Worm (Caenorhabditis elegans): ENCODE results near the gene unc-26.

unc-26 gene

DNA sequence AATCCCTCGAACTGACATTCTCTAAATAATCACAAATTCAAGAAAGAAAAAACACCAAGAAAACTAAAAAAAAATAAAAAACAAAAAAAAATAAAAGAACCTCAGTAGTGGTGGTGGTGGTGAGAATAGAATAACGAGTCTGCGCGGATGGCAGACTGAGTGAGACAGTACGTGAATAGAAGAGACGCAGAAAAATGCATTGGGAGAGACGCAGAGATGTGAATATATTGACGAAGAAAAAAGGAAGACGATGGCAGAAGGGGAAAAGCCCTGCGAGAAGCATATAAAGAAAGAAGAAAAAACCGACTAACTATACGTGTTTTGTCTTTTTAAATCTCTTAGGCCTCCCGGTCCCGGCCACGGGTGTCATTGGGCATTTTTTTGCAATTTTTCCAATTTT lies at the start of gene unc-26:
TSS of gene unc-26 (minus strand) at position 23 of the 400 bp plus-strand sequence.
- TF ChIP-seq ztf-23 (GFP tag; IDR thresholded peaks at IDR 0.05) (no peak), flt-1 (GFP tag; IDR thresholded peaks at IDR 0.05) (0 out of 2 replicates have a peak, but pooled peaks have one; percentile 32)

ce11 chrIV:13319886-13320650 lies 47.8 kb upstream of the unc-26 start:
- TF ChIP-seq ref-1 (GFP tag; conservative IDR thresholded peaks at IDR 0.05), result no peak
- no peak for TF ChIP-seq T22C8.4 (GFP tag; IDR thresholded peaks at IDR 0.05)
- TF ChIP-seq cog-1 (tag; optimal IDR thresholded peaks at IDR 0.05), result no peak
- no peak for TF ChIP-seq ztf-23 (GFP tag; IDR thresholded peaks at IDR 0.05)
- no peak for TF ChIP-seq flt-1 (GFP tag; IDR thresholded peaks at IDR 0.05)
- no peak for TF ChIP-seq tab-1 (GFP tag; IDR thresholded peaks at IDR 0.05)
- TF ChIP-seq klf-2 (GFP tag; conservative IDR thresholded peaks at IDR 0.05), result no peak
- TF ChIP-seq ztf-29 (GFP tag; IDR thresholded peaks at IDR 0.05), result no peak
- TF ChIP-seq med-1 (GFP tag; optimal IDR thresholded peaks at IDR 0.05; ENCODE audit: insufficient read depth), result no peak

DNA sequence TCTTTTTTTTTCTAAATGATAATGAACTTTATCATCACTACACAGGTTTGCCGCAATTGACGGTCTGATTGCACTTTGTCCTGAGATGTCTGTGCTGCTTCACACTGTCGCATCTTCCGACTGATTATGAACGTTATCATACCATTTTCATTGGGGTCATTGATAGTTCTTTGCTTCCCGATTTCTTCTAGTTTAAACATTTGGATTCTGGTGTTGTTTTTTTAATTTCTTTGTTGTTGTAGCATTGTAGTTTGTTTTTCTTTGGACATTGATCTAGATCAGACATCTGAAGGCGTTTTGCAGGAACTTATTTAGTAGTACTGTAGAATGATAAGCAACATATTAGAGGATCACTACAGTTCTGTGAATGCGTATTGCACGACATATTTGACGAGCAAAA lies 46.5 kb upstream of the unc-26 start:
- TF ChIP-seq cog-1 (tag; optimal IDR thresholded peaks at IDR 0.05), result no peak
- no peak for TF ChIP-seq ztf-29 (GFP tag; IDR thresholded peaks at IDR 0.05)
- TF ChIP-seq ztf-23 (GFP tag; IDR thresholded peaks at IDR 0.05), result no peak
- TF ChIP-seq flt-1 (GFP tag; IDR thresholded peaks at IDR 0.05), result no peak
- no peak for TF ChIP-seq tab-1 (GFP tag; IDR thresholded peaks at IDR 0.05)
- TF ChIP-seq klf-2 (GFP tag; conservative IDR thresholded peaks at IDR 0.05), result no peak
- TF ChIP-seq med-1 (GFP tag; optimal IDR thresholded peaks at IDR 0.05; ENCODE audit: insufficient read depth), result no peak
- TF ChIP-seq T22C8.4 (GFP tag; IDR thresholded peaks at IDR 0.05), result no peak
- TF ChIP-seq ref-1 (GFP tag; conservative IDR thresholded peaks at IDR 0.05), result no peak

ce11 chrIV:13315344-13315743 lies 43.0 kb upstream of the unc-26 start, which contains the start of gene fat-1:
Gene fat-1 (plus strand): TSS chrIV:13315644.
- no peak for TF ChIP-seq flt-1 (GFP tag; IDR thresholded peaks at IDR 0.05)
- no peak for TF ChIP-seq cog-1 (tag; optimal IDR thresholded peaks at IDR 0.05)
- TF ChIP-seq ztf-29 (GFP tag; IDR thresholded peaks at IDR 0.05), result no peak
- TF ChIP-seq ref-1 (GFP tag; conservative IDR thresholded peaks at IDR 0.05), result no peak
- TF ChIP-seq klf-2 (GFP tag; conservative IDR thresholded peaks at IDR 0.05), result no peak
- TF ChIP-seq med-1 (GFP tag; optimal IDR thresholded peaks at IDR 0.05; ENCODE audit: insufficient read depth), result no peak
- no peak for TF ChIP-seq ztf-23 (GFP tag; IDR thresholded peaks at IDR 0.05)
- no peak for TF ChIP-seq tab-1 (GFP tag; IDR thresholded peaks at IDR 0.05)
- TF ChIP-seq T22C8.4 (GFP tag; IDR thresholded peaks at IDR 0.05), result no peak

DNA sequence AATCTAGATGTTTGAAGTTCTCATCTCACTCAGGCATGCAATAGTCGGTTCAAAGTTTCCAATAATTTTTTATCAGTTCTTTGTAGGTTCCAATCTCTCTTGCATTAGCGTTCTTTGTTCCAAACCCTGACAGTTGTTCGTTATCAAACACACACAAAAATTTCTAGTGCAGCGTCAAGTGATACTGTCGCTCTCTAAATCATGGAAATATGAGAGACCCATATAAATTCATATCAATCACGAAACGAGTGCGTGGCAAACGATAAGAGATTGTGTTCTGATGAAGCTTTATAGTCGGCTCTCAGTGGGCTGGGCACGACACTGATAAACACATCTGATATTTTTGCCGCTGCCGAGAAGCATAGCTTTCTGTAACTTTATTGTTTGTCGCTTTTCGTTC lies 41.9 kb upstream of the unc-26 start:
- TF ChIP-seq tab-1 (GFP tag; IDR thresholded peaks at IDR 0.05) (no peak), med-1 (GFP tag; optimal IDR thresholded peaks at IDR 0.05; ENCODE audit: insufficient read depth) (no peak), ztf-29 (GFP tag; IDR thresholded peaks at IDR 0.05) (no peak), klf-2 (GFP tag; conservative IDR thresholded peaks at IDR 0.05) (no peak), cog-1 (tag; optimal IDR thresholded peaks at IDR 0.05) (no peak), ref-1 (GFP tag; conservative IDR thresholded peaks at IDR 0.05) (no peak), T22C8.4 (GFP tag; IDR thresholded peaks at IDR 0.05) (no peak), flt-1 (GFP tag; IDR thresholded peaks at IDR 0.05) (no peak)

DNA sequence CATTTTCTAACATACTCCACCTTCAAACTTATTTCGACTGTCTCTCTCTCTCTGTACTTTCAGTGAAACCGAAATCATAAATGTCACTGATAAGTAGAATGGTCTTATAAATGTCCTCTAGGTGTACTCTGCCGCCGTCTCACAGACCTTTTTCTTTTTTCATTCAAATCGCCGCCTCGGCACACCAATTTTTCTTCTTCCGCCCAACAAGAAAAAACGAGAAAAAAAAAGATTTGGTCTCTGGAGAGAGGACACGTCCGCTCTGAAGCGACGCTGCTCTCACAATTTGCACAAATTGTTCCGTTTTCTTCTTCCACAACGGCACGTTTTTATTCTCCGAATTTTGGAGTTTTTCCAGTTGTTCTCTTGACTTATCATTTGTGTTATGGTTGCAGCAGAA lies 40.8 kb upstream of the unc-26 start:
- TF ChIP-seq cog-1 (tag; optimal IDR thresholded peaks at IDR 0.05), result no peak
- no peak for TF ChIP-seq ztf-29 (GFP tag; IDR thresholded peaks at IDR 0.05)
- no peak for TF ChIP-seq flt-1 (GFP tag; IDR thresholded peaks at IDR 0.05)
- TF ChIP-seq med-1 (GFP tag; optimal IDR thresholded peaks at IDR 0.05; ENCODE audit: insufficient read depth), result no peak
- TF ChIP-seq ref-1 (GFP tag; conservative IDR thresholded peaks at IDR 0.05), result no peak

DNA sequence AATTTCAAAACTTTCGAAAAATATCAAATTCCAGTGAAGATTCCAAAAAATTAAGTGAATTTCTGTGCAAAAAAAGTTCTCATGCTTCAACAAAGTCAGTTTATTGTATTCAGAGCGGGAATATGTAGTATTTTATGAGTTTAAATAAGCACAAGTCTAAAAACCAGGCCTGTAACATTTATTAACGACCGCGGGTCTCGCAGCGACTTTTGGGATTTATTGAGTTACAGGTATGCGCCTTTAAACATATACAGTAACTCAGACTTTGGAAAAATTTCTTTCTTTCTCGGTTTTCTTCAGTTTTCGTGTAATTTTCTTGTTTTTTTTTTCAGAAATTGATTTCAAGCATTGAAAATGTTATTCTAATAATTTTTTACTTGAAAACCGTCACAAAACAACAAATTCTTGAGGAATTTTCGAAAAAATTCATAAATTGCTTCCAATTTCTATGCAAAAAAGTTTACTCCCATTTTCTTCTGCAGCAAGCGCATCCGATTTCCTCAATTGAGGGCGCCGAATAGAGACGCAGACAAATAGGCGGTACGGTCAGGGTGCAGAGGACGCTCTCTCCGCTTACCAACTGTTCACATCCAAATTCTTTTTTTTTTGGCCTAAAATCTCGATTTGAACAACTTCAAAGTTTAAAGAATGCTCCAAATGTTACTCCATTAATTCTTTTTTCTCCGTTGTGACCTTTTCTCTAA lies 39.2 kb upstream of the unc-26 start:
- TF ChIP-seq ztf-29 (GFP tag; IDR thresholded peaks at IDR 0.05) (no peak), tab-1 (GFP tag; IDR thresholded peaks at IDR 0.05) (no peak), flt-1 (GFP tag; IDR thresholded peaks at IDR 0.05) (no peak), cog-1 (tag; optimal IDR thresholded peaks at IDR 0.05) (no peak), klf-2 (GFP tag; conservative IDR thresholded peaks at IDR 0.05) (no peak), ref-1 (GFP tag; conservative IDR thresholded peaks at IDR 0.05) (no peak)

- TF ChIP-seq tab-1 (GFP tag; IDR thresholded peaks at IDR 0.05) (no peak), cog-1 (tag; optimal IDR thresholded peaks at IDR 0.05) (no peak), klf-2 (GFP tag; conservative IDR thresholded peaks at IDR 0.05) (no peak), med-1 (GFP tag; optimal IDR thresholded peaks at IDR 0.05; ENCODE audit: insufficient read depth) (no peak), T22C8.4 (GFP tag; IDR thresholded peaks at IDR 0.05) (no peak), ztf-29 (GFP tag; IDR thresholded peaks at IDR 0.05) (no peak), ref-1 (GFP tag; conservative IDR thresholded peaks at IDR 0.05) (no peak), flt-1 (GFP tag; IDR thresholded peaks at IDR 0.05) (no peak), ztf-23 (GFP tag; IDR thresholded peaks at IDR 0.05) (no peak)
Measured at ce11 chrIV:13309636-13310035, 37.3 kb upstream of the unc-26 start.

- TF ChIP-seq med-1 (GFP tag; optimal IDR thresholded peaks at IDR 0.05; ENCODE audit: insufficient read depth) (no peak), T22C8.4 (GFP tag; IDR thresholded peaks at IDR 0.05) (no peak), ref-1 (GFP tag; conservative IDR thresholded peaks at IDR 0.05) (no peak), cog-1 (tag; optimal IDR thresholded peaks at IDR 0.05) (no peak), flt-1 (GFP tag; IDR thresholded peaks at IDR 0.05) (no peak), klf-2 (GFP tag; conservative IDR thresholded peaks at IDR 0.05) (no peak), ztf-23 (GFP tag; IDR thresholded peaks at IDR 0.05) (no peak), tab-1 (GFP tag; IDR thresholded peaks at IDR 0.05) (no peak), ztf-29 (GFP tag; IDR thresholded peaks at IDR 0.05) (no peak)
Measured at ce11 chrIV:13304786-13305185, 32.5 kb upstream of the unc-26 start.

Measured in whole organism, midembryonic.